Fruit fly (Drosophila melanogaster) whole organism: Measurements from ENCODE around the gene CG32081.

Experiments
- CG8478 ChIP-seq: fragments of >200 bp; optimal IDR thresholded peaks from 2 replicates; lab custom pipeline; 2018; ENCODE audit warnings: inconsistent platforms
- Dll ChIP-seq: fragments of >200 bp; optimal IDR thresholded peaks from 2 replicates; lab custom pipeline; 2017
- EcR ChIP-seq, 2 experiments: fragments of >200 bp; optimal IDR thresholded peaks; 2 replicates each; lab custom pipeline; 2017; ENCODE audit warnings: missing biosample characterization in 2 of 2, missing genetic modification characterization in 2 of 2, missing genetic modification reagents in 2 of 2
- psq ChIP-seq: fragments of >200 bp; optimal IDR thresholded peaks from 2 replicates; lab custom pipeline; 2017
- usp ChIP-seq: fragments of >200 bp; optimal IDR thresholded peaks from 2 replicates; lab custom pipeline; 2017; ENCODE audit warnings: missing biosample characterization, missing genetic modification characterization, mixed read lengths

dm6 chr3L:11061200-11061599 is 33.8 kb downstream of the CG32081 start, which contains the start of the genes CG6321 and Blos2:
- TF ChIP-seq CG8478 (lab: Kevin White, UChicago) (no peak), usp (GFP tag; lab: Kevin White, UChicago) (no peak), Dll (lab: Kevin White, UChicago) (no peak), EcR (GFP tag; optimal IDR thresholded peaks at IDR 0.05; lab: Kevin White, UChicago) (no peak), psq (lab: Kevin White, UChicago) (no peak)
